Worm (Caenorhabditis elegans) whole organism, L1 larva: Measurements from ENCODE around the gene txt-9.

Source experiments
- C16A3.4 ChIP-seq: fragments of 150-350 bp; optimal IDR thresholded peaks from 2 replicates; lab custom pipeline; 2014; ENCODE audit warnings: missing biosample characterization, missing genetic modification characterization
- C34B4.2 ChIP-seq: sonication (generic microtip); optimal IDR thresholded peaks from 2 replicates; lab custom pipeline; 2017; ENCODE audit warnings: mild to moderate bottlenecking, missing genetic modification characterization, missing compliant biosample characterization
- aha-1 ChIP-seq: fragments of 150-350 bp; optimal IDR thresholded peaks from 2 replicates; lab custom pipeline; 2014; ENCODE audit warnings: missing biosample characterization, missing genetic modification characterization
- blmp-1 ChIP-seq: fragments of 150-350 bp; optimal IDR thresholded peaks from 2 replicates; lab custom pipeline; 2014; ENCODE audit warnings: missing biosample characterization, missing genetic modification characterization
- ceh-63 ChIP-seq: fragments of 200-800 bp; sonication (Bioruptor generic); optimal IDR thresholded peaks from 2 replicates; lab custom pipeline; 2018; ENCODE audit warnings: mild to moderate bottlenecking, missing genetic modification characterization, missing compliant biosample characterization
- ceh-8 ChIP-seq: fragments of 200-800 bp; sonication (Bioruptor generic); optimal IDR thresholded peaks from 2 replicates; lab custom pipeline; 2018; ENCODE audit warnings: mild to moderate bottlenecking, missing genetic modification characterization, moderate library complexity, missing compliant biosample characterization
- ceh-90 ChIP-seq: sonication (generic microtip); optimal IDR thresholded peaks from 2 replicates; lab custom pipeline; 2016; ENCODE audit warnings: missing genetic modification characterization, missing compliant biosample characterization
- ces-1 ChIP-seq: fragments of 150-350 bp; optimal IDR thresholded peaks from 2 replicates; lab custom pipeline; 2014; ENCODE audit warnings: missing biosample characterization, missing genetic modification reagents, missing genetic modification characterization
- efl-1 ChIP-seq, 4 experiments: fragments of 150-350 bp; optimal IDR thresholded peaks in 3 of 4; peaks in 1 of 4; 1 replicate in 1 of 4; 2 replicates in 3 of 4; lab custom pipeline; 2014; ENCODE audit warnings: missing biosample characterization in 2 of 4, missing genetic modification characterization in 2 of 4, missing genetic modification reagents in 2 of 4
- egl-13 ChIP-seq: sonication (generic microtip); optimal IDR thresholded peaks from 2 replicates; lab custom pipeline; 2016; ENCODE audit warnings: missing genotype, missing genetic modification reagents, missing genetic modification characterization, missing compliant biosample characterization
- elt-2 ChIP-seq: sonication (generic microtip); optimal IDR thresholded peaks from 2 replicates; lab custom pipeline; 2016; ENCODE audit warnings: missing genetic modification characterization, mild to moderate bottlenecking, inconsistent platforms, missing compliant biosample characterization, missing genetic modification reagents
- elt-3 ChIP-seq, 6 experiments: fragments of 150-350 bp in 1 of 6; sonication (generic microtip); optimal IDR thresholded peaks; 2 replicates each; lab custom pipeline; 2017 to 2018; ENCODE audit warnings: missing biosample characterization in 6 of 6, missing genetic modification characterization in 6 of 6, inconsistent platforms in 1 of 6
- ets-5 ChIP-seq: fragments of 200-800 bp; sonication (Bioruptor generic); IDR thresholded peaks from 2 replicates; pipeline ENCODE4 v1.3.6; 2022; ENCODE audit warnings: missing genetic modification characterization, missing compliant biosample characterization
- fkh-10 ChIP-seq: sonication (generic microtip); optimal IDR thresholded peaks from 2 replicates; lab custom pipeline; 2017; ENCODE audit warnings: missing biosample characterization, missing genetic modification reagents, missing genetic modification characterization
- fkh-4 ChIP-seq: sonication (generic microtip); optimal IDR thresholded peaks from 2 replicates; lab custom pipeline; 2016; ENCODE audit warnings: missing compliant biosample characterization, missing genetic modification characterization, borderline replicate concordance
- fkh-8 ChIP-seq: sonication (generic microtip); optimal IDR thresholded peaks from 2 replicates; lab custom pipeline; 2016; ENCODE audit warnings: mild to moderate bottlenecking, missing genetic modification characterization, missing compliant biosample characterization
- fos-1 ChIP-seq: fragments of 150-350 bp; optimal IDR thresholded peaks from 2 replicates; lab custom pipeline; 2014; ENCODE audit warnings: missing biosample characterization, missing genetic modification characterization
- grh-1 ChIP-seq: fragments of 200-800 bp; sonication (Bioruptor generic); IDR thresholded peaks from 2 replicates; pipeline ENCODE4 v1.3.6; 2022; ENCODE audit warnings: missing genetic modification reagents, missing genetic modification characterization, missing compliant biosample characterization
- hlh-17 ChIP-seq: fragments of 200-800 bp; sonication (Bioruptor generic); optimal IDR thresholded peaks from 2 replicates; lab custom pipeline; 2018; ENCODE audit warnings: missing genetic modification characterization, mild to moderate bottlenecking, missing compliant biosample characterization, moderate library complexity, borderline replicate concordance
- irx-1 ChIP-seq: sonication (generic microtip); optimal IDR thresholded peaks from 2 replicates; lab custom pipeline; 2016; ENCODE audit warnings: missing genetic modification characterization, missing compliant biosample characterization
- isw-1 ChIP-seq: fragments of 200-800 bp; sonication (Bioruptor generic); IDR thresholded peaks from 2 replicates; pipeline ENCODE4 v1.3.6; 2022; ENCODE audit warnings: missing genetic modification characterization, missing compliant biosample characterization
- jun-1 ChIP-seq: fragments of 150-350 bp; optimal IDR thresholded peaks from 2 replicates; lab custom pipeline; 2014; ENCODE audit warnings: missing biosample characterization, missing genetic modification reagents, missing genetic modification characterization
- lin-14 ChIP-seq: fragments of 200-800 bp; sonication (Bioruptor generic); optimal IDR thresholded peaks from 2 replicates; lab custom pipeline; 2018; ENCODE audit warnings: mild to moderate bottlenecking, missing genetic modification characterization, moderate library complexity, missing compliant biosample characterization
- lin-35 ChIP-seq, 2 experiments: fragments of 150-350 bp; optimal IDR thresholded peaks; 2 replicates each; lab custom pipeline; 2014; ENCODE audit warnings: missing biosample characterization in 2 of 2, missing genetic modification characterization in 2 of 2, missing genetic modification reagents in 2 of 2
- lin-39 ChIP-seq: fragments of 150-350 bp; optimal IDR thresholded peaks from 2 replicates; lab custom pipeline; 2014; ENCODE audit warnings: missing biosample characterization, missing genetic modification reagents, missing genetic modification characterization
- lsy-2 ChIP-seq, 2 experiments: fragments of 150-350 bp; optimal IDR thresholded peaks; 2 replicates each; lab custom pipeline; 2014; ENCODE audit warnings: missing biosample characterization in 2 of 2, missing genetic modification characterization in 2 of 2
- mab-9 ChIP-seq: fragments of 200-800 bp; sonication (Bioruptor generic); IDR thresholded peaks from 2 replicates; pipeline ENCODE4 v1.3.6; 2022; ENCODE audit warnings: missing genetic modification reagents, missing genetic modification characterization, missing compliant biosample characterization
- mdl-1 ChIP-seq, 2 experiments: fragments of 150-350 bp; optimal IDR thresholded peaks; 2 replicates each; lab custom pipeline; 2014 to 2017; ENCODE audit warnings: missing biosample characterization in 2 of 2, missing genetic modification characterization in 2 of 2, inconsistent platforms in 1 of 2
- mef-2 ChIP-seq: fragments of 150-350 bp; optimal IDR thresholded peaks from 2 replicates; lab custom pipeline; 2014; ENCODE audit warnings: missing biosample characterization, missing genetic modification characterization
- mep-1 ChIP-seq: fragments of 150-350 bp; optimal IDR thresholded peaks from 2 replicates; lab custom pipeline; 2014; ENCODE audit warnings: missing biosample characterization, missing genetic modification characterization
- nhr-11 ChIP-seq: fragments of 150-350 bp; optimal IDR thresholded peaks from 2 replicates; lab custom pipeline; 2014; ENCODE audit warnings: missing biosample characterization, missing genetic modification characterization
- nhr-19 ChIP-seq: fragments of 200-800 bp; sonication (Bioruptor generic); conservative IDR thresholded peaks from 2 replicates; pipeline ENCODE4 v1.3.6; 2022; ENCODE audit warnings: missing genetic modification characterization, missing compliant biosample characterization
- nhr-28 ChIP-seq: fragments of 150-350 bp; optimal IDR thresholded peaks from 2 replicates; lab custom pipeline; 2014; ENCODE audit warnings: missing biosample characterization, missing genetic modification characterization
- nhr-71 ChIP-seq: sonication (generic microtip); optimal IDR thresholded peaks from 2 replicates; lab custom pipeline; 2016; ENCODE audit warnings: mild to moderate bottlenecking, missing genetic modification characterization, moderate library complexity, missing compliant biosample characterization
- nhr-77 ChIP-seq: fragments of 150-350 bp; optimal IDR thresholded peaks from 2 replicates; lab custom pipeline; 2014; ENCODE audit warnings: missing biosample characterization, missing genetic modification characterization
- nhr-85 ChIP-seq: sonication (generic microtip); peaks from one replicate; lab custom pipeline; 2016; ENCODE audit warnings: missing genetic modification characterization, inconsistent platforms, missing compliant biosample characterization
- nhr-90 ChIP-seq: sonication (generic microtip); optimal IDR thresholded peaks from 2 replicates; lab custom pipeline; 2016; ENCODE audit warnings: mild to moderate bottlenecking, missing genetic modification characterization, missing compliant biosample characterization; ENCODE audit not compliant: poor library complexity
- pag-3 ChIP-seq: sonication (generic microtip); optimal IDR thresholded peaks from 2 replicates; lab custom pipeline; 2017; ENCODE audit warnings: missing genetic modification characterization, mild to moderate bottlenecking, missing compliant biosample characterization, antibody characterized with exemption, borderline replicate concordance; ENCODE audit not compliant: insufficient read depth
- pqm-1 ChIP-seq: sonication (generic microtip); optimal IDR thresholded peaks from 3 replicates; lab custom pipeline; 2017; ENCODE audit warnings: missing biosample characterization, missing genetic modification characterization
- skn-1 ChIP-seq: fragments of 150-350 bp; optimal IDR thresholded peaks from 2 replicates; lab custom pipeline; 2014; ENCODE audit warnings: missing biosample characterization, missing genetic modification characterization
- snu-23 ChIP-seq: sonication (generic microtip); optimal IDR thresholded peaks from 2 replicates; lab custom pipeline; 2016; ENCODE audit warnings: missing genetic modification characterization, missing compliant biosample characterization
- sox-4 ChIP-seq: sonication (generic microtip); optimal IDR thresholded peaks from 2 replicates; lab custom pipeline; 2016; ENCODE audit warnings: missing genetic modification characterization, missing compliant biosample characterization
- sptf-1 ChIP-seq: fragments of 150-350 bp; optimal IDR thresholded peaks from 2 replicates; lab custom pipeline; 2014; ENCODE audit warnings: missing biosample characterization, missing genetic modification characterization
- sup-37 ChIP-seq: fragments of 200-800 bp; sonication (Bioruptor generic); optimal IDR thresholded peaks from 2 replicates; lab custom pipeline; 2018; ENCODE audit warnings: mild to moderate bottlenecking, missing genetic modification characterization, missing compliant biosample characterization
- swsn-7 ChIP-seq: sonication (generic microtip); optimal IDR thresholded peaks from 2 replicates; lab custom pipeline; 2016; ENCODE audit warnings: missing genetic modification characterization, missing compliant biosample characterization
- tbx-2 ChIP-seq: sonication (generic microtip); optimal IDR thresholded peaks from 2 replicates; lab custom pipeline; 2016; ENCODE audit warnings: missing genetic modification characterization, missing compliant biosample characterization
- tlp-1 ChIP-seq: fragments of 150-350 bp; optimal IDR thresholded peaks from 2 replicates; lab custom pipeline; 2014; ENCODE audit warnings: missing biosample characterization, missing genetic modification characterization
- unc-86 ChIP-seq: sonication (generic microtip); optimal IDR thresholded peaks from 2 replicates; lab custom pipeline; 2016; ENCODE audit warnings: missing genetic modification characterization, missing compliant biosample characterization
- unc-98 ChIP-seq: fragments of 200-800 bp; sonication (Bioruptor generic); IDR thresholded peaks from 2 replicates; pipeline ENCODE4 v1.3.6; 2022; ENCODE audit warnings: missing genetic modification characterization, missing compliant biosample characterization
- vab-15 ChIP-seq: sonication (generic microtip); optimal IDR thresholded peaks from 2 replicates; lab custom pipeline; 2017; ENCODE audit warnings: missing genotype, mild to moderate bottlenecking, missing genetic modification characterization, missing compliant biosample characterization
- xbp-1 ChIP-seq: sonication (generic microtip); optimal IDR thresholded peaks from 2 replicates; lab custom pipeline; 2016; ENCODE audit warnings: missing genetic modification characterization, missing compliant biosample characterization
- zag-1 ChIP-seq: fragments of 150-350 bp; optimal IDR thresholded peaks from 2 replicates; lab custom pipeline; 2014; ENCODE audit warnings: missing biosample characterization, missing genetic modification characterization
- ztf-4 ChIP-seq: fragments of 150-350 bp; optimal IDR thresholded peaks from 2 replicates; lab custom pipeline; 2014; ENCODE audit warnings: missing biosample characterization, missing genetic modification characterization

txt-9 gene

ce11 chrII:5048185-5048795, 37.3 kb upstream of the txt-9 start:
- TF ChIP-seq fkh-8 (tag; lab: Kevin White, UChicago) (no peak), ceh-63 (no peak), sox-4 (no peak), isw-1 (no peak), nhr-11 (tag; lab: Kevin White, UChicago) (no peak), ceh-8 (GFP tag; lab: Kevin White, UChicago) (no peak), tbx-2 (tag; lab: Kevin White, UChicago) (no peak), xbp-1 (tag; lab: Kevin White, UChicago) (no peak), unc-98 (GFP tag; lab: Robert Waterston, UW) (no peak), ces-1 (GFP tag; lab: Kevin White, UChicago) (no peak), ets-5 (no peak), fkh-10 (GFP tag; lab: Kevin White, UChicago) (no peak), C34B4.2 (tag; lab: Kevin White, UChicago) (no peak), jun-1 (no peak), lin-39 (tag; lab: Kevin White, UChicago) (no peak), nhr-90 (tag; lab: Kevin White, UChicago) (no peak), elt-3 (tag; optimal IDR thresholded peaks at IDR 0.05; lab: Kevin White, UChicago) (no peak), ztf-4 (no peak), sup-37 (GFP tag; lab: Kevin White, UChicago) (no peak), mep-1 (tag; lab: Kevin White, UChicago) (peak; percentile 4), C16A3.4 (tag; lab: Kevin White, UChicago) (no peak), skn-1 (tag; lab: Kevin White, UChicago) (no peak), aha-1 (tag; lab: Kevin White, UChicago) (no peak), elt-2 (tag; lab: Kevin White, UChicago) (no peak), efl-1 (optimal IDR thresholded peaks at IDR 0.05; lab: Kevin White, UChicago) (no peak), efl-1 (GFP tag; optimal IDR thresholded peaks at IDR 0.05 in 1 of 2; lab: Kevin White, UChicago) (peak in 1 of 2 experiments; percentile 80), nhr-77 (no peak), swsn-7 (no peak), mab-9 (GFP tag; lab: Robert Waterston, UW) (no peak), vab-15 (no peak), unc-86 (tag; lab: Kevin White, UChicago) (no peak), lin-35 (GFP tag; optimal IDR thresholded peaks at IDR 0.05; lab: Kevin White, UChicago) (peak in 1 of 2 experiments; percentile 49), fos-1 (no peak), grh-1 (no peak), tlp-1 (no peak), pqm-1 (no peak), blmp-1 (peak; percentile 12), nhr-28 (tag; lab: Kevin White, UChicago) (no peak), nhr-19 (GFP tag; lab: Robert Waterston, UW) (no peak), pag-3 (no peak), ceh-90 (tag; lab: Kevin White, UChicago) (no peak), lsy-2 (tag; optimal IDR thresholded peaks at IDR 0.05; lab: Kevin White, UChicago) (no peak), egl-13 (tag; lab: Kevin White, UChicago) (no peak), mef-2 (tag; lab: Kevin White, UChicago) (no peak), nhr-71 (tag; lab: Kevin White, UChicago) (peak; percentile 23), sptf-1 (no peak), lin-14 (GFP tag; lab: Kevin White, UChicago) (peak; percentile 59), fkh-4 (tag; lab: Kevin White, UChicago) (no peak), mdl-1 (tag; optimal IDR thresholded peaks at IDR 0.05; lab: Kevin White, UChicago) (no peak), snu-23 (GFP tag; lab: Kevin White, UChicago) (peak; percentile 39), irx-1 (tag; lab: Kevin White, UChicago) (no peak), zag-1 (no peak), nhr-85 (tag; lab: Kevin White, UChicago) (peak; percentile 71), hlh-17 (GFP tag; lab: Kevin White, UChicago) (no peak)
